Fruit fly (Drosophila melanogaster) whole organism, embryonic: Measurements from ENCODE around the gene CG5861.

Experiments
- Awh ChIP-seq: fragments of 200-800 bp; sonication (Bioruptor generic); IDR thresholded peaks from 2 replicates; pipeline ENCODE4, ENCODE4 v1.3.6; 2022; ENCODE audit warnings: missing biosample characterization, missing genetic modification characterization
- BEAF-32 ChIP-seq: fragments of 200-800 bp; sonication (Bioruptor generic); optimal IDR thresholded peaks from 3 replicates; lab custom pipeline; 2017; ENCODE audit warnings: missing biosample characterization, missing genetic modification characterization, mild to moderate bottlenecking, moderate library complexity, missing genetic modification reagents
- C15 ChIP-seq: fragments of 200-800 bp; sonication (Bioruptor generic); IDR thresholded peaks from 3 replicates; pipeline ENCODE4 v1.3.6; 2022; ENCODE audit warnings: missing biosample characterization, missing genetic modification characterization
- CG10147 ChIP-seq: fragments of 200-800 bp; sonication (Bioruptor generic); optimal IDR thresholded peaks from 2 replicates; lab custom pipeline; 2019; ENCODE audit warnings: missing biosample characterization, mild to moderate bottlenecking, missing genetic modification characterization, moderate library complexity
- CG10209 ChIP-seq: fragments of 200-800 bp; sonication (Bioruptor generic); optimal IDR thresholded peaks from 3 replicates; lab custom pipeline; 2017; ENCODE audit warnings: missing biosample characterization, mild to moderate bottlenecking, missing genetic modification characterization, missing genetic modification reagents
- CG10366 ChIP-seq: fragments of 200-800 bp; sonication (Bioruptor generic); IDR thresholded peaks from 2 replicates; pipeline ENCODE4 v1.3.6; 2022; ENCODE audit warnings: missing biosample characterization, missing genetic modification characterization
- CG11504 ChIP-seq: fragments of 200-800 bp; sonication (Bioruptor generic); optimal IDR thresholded peaks from 3 replicates; lab custom pipeline; 2019; ENCODE audit warnings: missing biosample characterization, mild to moderate bottlenecking, missing genetic modification characterization, moderate library complexity
- CG11560 ChIP-seq: fragments of 200-800 bp; sonication (Bioruptor generic); IDR thresholded peaks from 3 replicates; pipeline ENCODE4 v1.3.6; 2022; ENCODE audit warnings: missing biosample characterization, missing genetic modification characterization
- CG12236 ChIP-seq: fragments of 200-800 bp; sonication (Bioruptor generic); optimal IDR thresholded peaks from 2 replicates; lab custom pipeline; 2016; ENCODE audit warnings: missing biosample characterization, missing genetic modification characterization
- CG12299 ChIP-seq: fragments of 200-800 bp; sonication (Bioruptor generic); optimal IDR thresholded peaks from 2 replicates; lab custom pipeline; 2018; ENCODE audit warnings: missing biosample characterization, mild to moderate bottlenecking, missing genetic modification characterization
- CG12769 ChIP-seq: fragments of 200-800 bp; sonication (Bioruptor generic); optimal IDR thresholded peaks from 2 replicates; lab custom pipeline; 2019; ENCODE audit warnings: missing biosample characterization, mild to moderate bottlenecking, missing genetic modification characterization, moderate library complexity
- CG13296 ChIP-seq: fragments of 200-800 bp; sonication (Bioruptor generic); optimal IDR thresholded peaks from 3 replicates; lab custom pipeline; 2018; ENCODE audit warnings: missing biosample characterization, mild to moderate bottlenecking, missing genetic modification characterization
- CG15073 ChIP-seq: fragments of 200-800 bp; sonication (Bioruptor generic); optimal IDR thresholded peaks from 2 replicates; lab custom pipeline; 2016; ENCODE audit warnings: missing biosample characterization, missing genetic modification characterization
- CG16863 ChIP-seq: fragments of 200-800 bp; sonication (Bioruptor generic); optimal IDR thresholded peaks from 3 replicates; lab custom pipeline; 2016; ENCODE audit warnings: missing biosample characterization, missing genetic modification characterization
- CG2129 ChIP-seq: fragments of 200-800 bp; sonication (Bioruptor generic); IDR thresholded peaks from 2 replicates; pipeline ENCODE4 v1.3.6; 2022; ENCODE audit warnings: missing biosample characterization, missing genetic modification characterization; ENCODE audit not compliant: partially characterized antibody
- CG2678 ChIP-seq: fragments of 200-800 bp; sonication (Bioruptor generic); optimal IDR thresholded peaks from 3 replicates; lab custom pipeline; 2019; ENCODE audit warnings: missing biosample characterization, mild to moderate bottlenecking, missing genetic modification characterization, moderate library complexity
- CG3065 ChIP-seq: fragments of 200-800 bp; sonication (Bioruptor generic); optimal IDR thresholded peaks from 2 replicates; lab custom pipeline; 2016; ENCODE audit warnings: missing biosample characterization, missing genetic modification characterization
- CG31224 ChIP-seq: fragments of 200-800 bp; sonication (Bioruptor generic); IDR thresholded peaks from 2 replicates; pipeline ENCODE4 v1.3.6; 2022; ENCODE audit warnings: missing biosample characterization, missing genetic modification characterization
- CG3281 ChIP-seq: fragments of 200-800 bp; sonication (Bioruptor generic); optimal IDR thresholded peaks from 3 replicates; lab custom pipeline; 2017; ENCODE audit warnings: missing biosample characterization, mild to moderate bottlenecking, missing genetic modification characterization
- CG4360 ChIP-seq: fragments of 200-800 bp; sonication (Bioruptor generic); IDR thresholded peaks from 2 replicates; pipeline ENCODE4 v1.3.6; 2022; ENCODE audit warnings: missing biosample characterization, missing genetic modification characterization
- CG4820 ChIP-seq: fragments of 200-800 bp; sonication (Bioruptor generic); optimal IDR thresholded peaks from 3 replicates; lab custom pipeline; 2016; ENCODE audit warnings: missing biosample characterization, missing genetic modification characterization
- CG6683 ChIP-seq: fragments of 200-800 bp; sonication (Bioruptor generic); optimal IDR thresholded peaks from 2 replicates; lab custom pipeline; 2017; ENCODE audit warnings: missing biosample characterization, mild to moderate bottlenecking, missing genetic modification characterization, missing genetic modification reagents
- CG7745 ChIP-seq: fragments of 200-800 bp; sonication (Bioruptor generic); optimal IDR thresholded peaks from 2 replicates; lab custom pipeline; 2018; ENCODE audit warnings: missing biosample characterization, mild to moderate bottlenecking, missing genetic modification characterization, moderate library complexity
- CG8924 ChIP-seq: fragments of 200-800 bp; optimal IDR thresholded peaks from 3 replicates; lab custom pipeline; 2019; ENCODE audit warnings: missing biosample characterization, mild to moderate bottlenecking, missing genetic modification characterization, moderate library complexity
- D19A ChIP-seq: fragments of 200-800 bp; optimal IDR thresholded peaks from 3 replicates; lab custom pipeline; 2019; ENCODE audit warnings: missing biosample characterization, mild to moderate bottlenecking, missing genetic modification characterization, moderate library complexity
- D19B ChIP-seq: fragments of 200-800 bp; sonication (Bioruptor generic); optimal IDR thresholded peaks from 2 replicates; lab custom pipeline; 2017; ENCODE audit warnings: missing biosample characterization, mild to moderate bottlenecking, missing genetic modification characterization
- Fer2 ChIP-seq: fragments of 200-800 bp; sonication (Bioruptor generic); optimal IDR thresholded peaks from 2 replicates; lab custom pipeline; 2018; ENCODE audit warnings: missing biosample characterization, mild to moderate bottlenecking, missing genetic modification characterization, moderate library complexity
- HHEX ChIP-seq: fragments of 200-800 bp; sonication (Bioruptor generic); optimal IDR thresholded peaks from 3 replicates; lab custom pipeline; 2017; ENCODE audit warnings: missing biosample characterization, mild to moderate bottlenecking, missing genetic modification characterization, missing genetic modification reagents
- HLHmδ ChIP-seq: fragments of 200-800 bp; sonication (Bioruptor generic); optimal IDR thresholded peaks from 2 replicates; lab custom pipeline; 2018; ENCODE audit warnings: missing biosample characterization, mild to moderate bottlenecking, missing genetic modification characterization, moderate library complexity
- Hmx ChIP-seq: fragments of 200-800 bp; sonication (Bioruptor generic); optimal IDR thresholded peaks from 2 replicates; lab custom pipeline; 2016; ENCODE audit warnings: missing biosample characterization, missing genetic modification characterization
- MTF-1 ChIP-seq: fragments of 200-800 bp; sonication (Bioruptor generic); optimal IDR thresholded peaks from 2 replicates; lab custom pipeline; 2018; ENCODE audit warnings: missing biosample characterization, mild to moderate bottlenecking, missing genetic modification characterization, borderline replicate concordance
- NK7.1 ChIP-seq: fragments of 200-800 bp; sonication (Bioruptor generic); optimal IDR thresholded peaks from 3 replicates; lab custom pipeline; 2016; ENCODE audit warnings: missing biosample characterization, missing genetic modification characterization
- Neu2 ChIP-seq: fragments of 200-800 bp; sonication (Bioruptor generic); optimal IDR thresholded peaks from 3 replicates; lab custom pipeline; 2016; ENCODE audit warnings: missing biosample characterization, missing genetic modification characterization, borderline replicate concordance
- Poxn ChIP-seq: fragments of 200-800 bp; sonication (Bioruptor generic); IDR thresholded peaks from 2 replicates; pipeline ENCODE4 v1.3.6; 2022; ENCODE audit warnings: missing biosample characterization, missing genetic modification characterization
- Ssrp ChIP-seq: fragments of 200-800 bp; sonication (Bioruptor generic); optimal IDR thresholded peaks from 2 replicates; lab custom pipeline; 2018; ENCODE audit warnings: missing biosample characterization, mild to moderate bottlenecking, missing genetic modification characterization, moderate library complexity
- Usf ChIP-seq: fragments of 200-800 bp; sonication (Bioruptor generic); optimal IDR thresholded peaks from 2 replicates; lab custom pipeline; 2017; ENCODE audit warnings: missing genotype, missing biosample characterization, missing genetic modification characterization
- Vsx1 ChIP-seq: fragments of 200-800 bp; sonication (Bioruptor generic); optimal IDR thresholded peaks from 2 replicates; lab custom pipeline; 2017; ENCODE audit warnings: missing biosample characterization, mild to moderate bottlenecking, missing genetic modification characterization, missing genetic modification reagents
- ac ChIP-seq: fragments of 200-800 bp; sonication (Bioruptor generic); optimal IDR thresholded peaks from 3 replicates; lab custom pipeline; 2017; ENCODE audit warnings: missing biosample characterization, mild to moderate bottlenecking, missing genetic modification characterization
- ci ChIP-seq: fragments of 200-800 bp; sonication (Bioruptor generic); IDR thresholded peaks from 3 replicates; pipeline ENCODE4 v1.3.6; 2022; ENCODE audit warnings: missing biosample characterization, missing genetic modification characterization
- corto ChIP-seq: fragments of 200-800 bp; sonication (Bioruptor generic); optimal IDR thresholded peaks from 2 replicates; lab custom pipeline; 2016; ENCODE audit warnings: missing biosample characterization, mild to moderate bottlenecking, missing genetic modification characterization, moderate library complexity
- dmrt11E ChIP-seq: fragments of 200-800 bp; sonication (Bioruptor generic); optimal IDR thresholded peaks from 3 replicates; lab custom pipeline; 2018; ENCODE audit warnings: missing biosample characterization, mild to moderate bottlenecking, missing genetic modification characterization, moderate library complexity
- exex ChIP-seq: fragments of 200-800 bp; sonication (Bioruptor generic); optimal IDR thresholded peaks from 4 replicates; lab custom pipeline; 2018; ENCODE audit warnings: missing biosample characterization, mild to moderate bottlenecking, missing genetic modification characterization, moderate library complexity
- hth ChIP-seq: fragments of >200 bp; optimal IDR thresholded peaks from 2 replicates; lab custom pipeline; 2017; ENCODE audit warnings: inconsistent platforms
- nau ChIP-seq: fragments of 200-800 bp; sonication (Bioruptor generic); optimal IDR thresholded peaks from 3 replicates; lab custom pipeline; 2017; ENCODE audit warnings: missing biosample characterization, mild to moderate bottlenecking, missing genetic modification characterization, missing genetic modification reagents
- pan ChIP-seq, 4 experiments: fragments of >200 bp in 3 of 4; fragments of 200-800 bp in 1 of 4; sonication (Bioruptor generic) in 1 of 4; optimal IDR thresholded peaks in 3 of 4; IDR thresholded peaks in 1 of 4; 2 replicates each; pipeline versions ENCODE4 v1.3.6 to Lab custom; 2017 to 2022; ENCODE audit warnings: missing biosample characterization in 2 of 4, missing genetic modification characterization in 2 of 4, mixed read lengths in 1 of 4
- slou ChIP-seq: fragments of 200-800 bp; sonication (Bioruptor generic); optimal IDR thresholded peaks from 3 replicates; lab custom pipeline; 2016; ENCODE audit warnings: missing biosample characterization, missing genetic modification characterization
- stc ChIP-seq: fragments of 200-800 bp; sonication (Bioruptor generic); IDR thresholded peaks from 2 replicates; pipeline ENCODE4 v1.3.6; 2022; ENCODE audit warnings: missing biosample characterization, missing genetic modification characterization
- tio ChIP-seq: fragments of 200-800 bp; sonication (Bioruptor generic); optimal IDR thresholded peaks from 2 replicates; lab custom pipeline; 2017; ENCODE audit warnings: missing biosample characterization, missing genetic modification characterization, inconsistent platforms
- tx ChIP-seq: fragments of 200-800 bp; sonication (Bioruptor generic); optimal IDR thresholded peaks from 2 replicates; lab custom pipeline; 2016; ENCODE audit warnings: missing biosample characterization, missing genetic modification characterization
- wdn ChIP-seq: fragments of 200-800 bp; sonication (Bioruptor generic); IDR thresholded peaks from 2 replicates; pipeline ENCODE4 v1.3.6; 2022; ENCODE audit warnings: missing biosample characterization, missing genetic modification characterization

The CG5861 gene

dm6 chr2L:16272730-16273129 is 34.4 kb downstream of the CG5861 start (continued):
- no peak for TF ChIP-seq corto (GFP tag; lab: Kevin White, UChicago)
- peak; percentile 19 for TF ChIP-seq CG3281 (GFP tag; lab: Kevin White, UChicago)
- peak; percentile 1 for TF ChIP-seq D19A (tag; lab: Kevin White, UChicago)
- peak; percentile 11 for TF ChIP-seq CG10209 (GFP tag; lab: Kevin White, UChicago)
- TF ChIP-seq tx (GFP tag; lab: Kevin White, UChicago): no peak
- TF ChIP-seq HHEX: peak; percentile 60
- no peak for TF ChIP-seq Hmx (GFP tag; lab: Kevin White, UChicago)
- peak; percentile 75 for TF ChIP-seq nau (GFP tag; lab: Kevin White, UChicago)
- TF ChIP-seq Vsx1: peak; percentile 71
- no peak for TF ChIP-seq CG12236 (GFP tag; lab: Kevin White, UChicago)
- peak; percentile 12 for TF ChIP-seq Fer2
- no peak for TF ChIP-seq slou (GFP tag; lab: Kevin White, UChicago)
- no peak for TF ChIP-seq CG10366 (GFP tag; lab: Robert Waterston, UW)
- no peak for TF ChIP-seq pan (optimal IDR thresholded peaks at IDR 0.05; lab: Kevin White, UChicago)
- no peak for TF ChIP-seq pan (GFP tag; optimal IDR thresholded peaks at IDR 0.05 in 1 of 2, IDR thresholded peaks at IDR 0.05 in 1 of 2)
- no peak for TF ChIP-seq CG10147 (GFP tag; lab: Kevin White, UChicago)
- no peak for TF ChIP-seq C15
- TF ChIP-seq CG12299 (tag; lab: Kevin White, UChicago): peak; percentile 7
- TF ChIP-seq CG7745 (tag; lab: Kevin White, UChicago): peak; percentile 93
- TF ChIP-seq Poxn (GFP tag; lab: Robert Waterston, UW): no peak
- no peak for TF ChIP-seq D19B
- TF ChIP-seq CG15073 (GFP tag; lab: Kevin White, UChicago): no peak
- peak; percentile 18 for TF ChIP-seq CG11504 (tag; lab: Kevin White, UChicago)
- TF ChIP-seq MTF-1 (GFP tag; lab: Kevin White, UChicago): peak; percentile 63
- TF ChIP-seq CG4360 (GFP tag; lab: Robert Waterston, UW): peak; percentile 61; the same call in 1 of the 2 replicates
- peak; percentile 52 for TF ChIP-seq CG2678
- TF ChIP-seq Ssrp (tag; lab: Kevin White, UChicago): no peak
- TF ChIP-seq CG12769: peak; percentile 56
- TF ChIP-seq BEAF-32: no peak
- TF ChIP-seq exex (tag; lab: Kevin White, UChicago): peak; percentile 29
- TF ChIP-seq Awh (GFP tag; lab: Robert Waterston, UW): peak; percentile 65; the same call in 1 of the 2 replicates
- no peak for TF ChIP-seq stc (GFP tag; lab: Robert Waterston, UW)
- peak; percentile 15 for TF ChIP-seq HLHmδ
- TF ChIP-seq tio (GFP tag; lab: Kevin White, UChicago): no peak
- TF ChIP-seq CG8924: peak; percentile 36
- no peak for TF ChIP-seq CG31224 (GFP tag; lab: Robert Waterston, UW)
- no peak for TF ChIP-seq Neu2 (GFP tag; lab: Kevin White, UChicago)
- no peak for TF ChIP-seq CG2129 (GFP tag; lab: Robert Waterston, UW)
- TF ChIP-seq wdn (GFP tag; lab: Robert Waterston, UW): 0 out of 2 replicates have a peak, but pooled peaks have one; percentile 7
- peak; percentile 1 for TF ChIP-seq dmrt11E (tag; lab: Kevin White, UChicago)
- TF ChIP-seq Usf (GFP tag; lab: Kevin White, UChicago): no peak
- no peak for TF ChIP-seq NK7.1 (GFP tag; lab: Kevin White, UChicago)
- peak; percentile 72; the same call in 2 of the 3 replicates for TF ChIP-seq ci (GFP tag; lab: Robert Waterston, UW)
- no peak for TF ChIP-seq CG3065
- peak; percentile 21 for TF ChIP-seq CG6683 (GFP tag; lab: Kevin White, UChicago)
- peak; percentile 71 for TF ChIP-seq CG13296 (GFP tag; lab: Kevin White, UChicago)
- TF ChIP-seq ac: peak; percentile 19
- TF ChIP-seq CG11560 (tag; lab: Robert Waterston, UW): no peak
- no peak for TF ChIP-seq hth (lab: Kevin White, UChicago)
- no peak for TF ChIP-seq CG16863 (GFP tag; lab: Kevin White, UChicago)
- no peak for TF ChIP-seq CG4820
